Worm (Caenorhabditis elegans): ENCODE data around the gene del-10.

del-10 gene

DNA sequence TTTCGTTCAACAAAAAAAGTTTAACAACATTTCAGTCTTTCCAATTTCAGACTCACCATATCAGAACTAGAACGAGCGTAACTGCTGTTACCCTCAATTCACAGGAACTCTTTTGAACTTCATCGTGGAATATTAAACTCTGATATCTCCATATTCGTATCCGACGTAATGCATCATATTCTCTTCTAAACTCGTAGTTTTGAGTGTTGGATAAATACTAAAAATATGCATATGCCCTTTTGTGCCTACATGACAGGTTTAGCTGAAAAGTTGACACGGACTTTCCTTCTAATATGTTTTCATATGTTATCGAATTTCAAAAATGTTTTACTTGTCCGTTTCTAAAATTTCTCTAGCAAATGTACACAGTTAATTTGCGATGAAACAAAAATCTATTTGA is 17.1 kb upstream of the del-10 start, which contains the start of gene twk-49:
TSS of gene twk-49 (minus strand) at position 101 of the 400 bp plus-strand sequence.
- TF ChIP-seq mab-5 (tag; optimal IDR thresholded peaks at IDR 0.05) (no peak), nhr-25 (tag; optimal IDR thresholded peaks at IDR 0.05) (no peak), egl-27 (tag; optimal IDR thresholded peaks at IDR 0.05) (no peak), gmeb-1 (tag; optimal IDR thresholded peaks at IDR 0.05) (no peak), aly-2 (tag; optimal IDR thresholded peaks at IDR 0.05) (no peak), ztf-11 (tag; optimal IDR thresholded peaks at IDR 0.05) (no peak), lin-13 (GFP tag; optimal IDR thresholded peaks at IDR 0.05) (no peak), dmd-4 (tag; optimal IDR thresholded peaks at IDR 0.05) (no peak), ztf-1 (GFP tag; conservative IDR thresholded peaks at IDR 0.05) (no peak), sem-4 (tag; optimal IDR thresholded peaks at IDR 0.05) (no peak), fos-1 (tag; optimal IDR thresholded peaks at IDR 0.05) (no peak)

DNA sequence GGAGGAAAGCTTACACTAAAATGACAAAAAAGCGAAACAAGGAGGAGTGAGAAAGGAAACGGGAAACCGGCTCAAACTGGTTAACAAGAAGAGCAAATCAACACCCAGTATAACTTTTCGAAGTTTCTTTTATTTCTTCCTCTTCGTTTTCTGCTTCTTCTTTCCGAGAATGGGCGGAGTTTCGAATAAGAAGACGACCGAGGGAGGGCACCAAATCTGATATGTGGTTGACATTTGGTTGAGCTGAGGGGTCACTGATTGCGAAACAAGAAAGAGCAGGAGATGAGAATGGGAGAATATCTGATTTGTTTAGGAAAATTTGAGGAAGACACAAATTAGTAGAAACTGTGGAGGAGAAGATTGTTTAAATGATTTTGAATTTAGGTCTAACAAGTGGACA is 16.7 kb upstream of the del-10 start:
- TF ChIP-seq nhr-6 (tag; optimal IDR thresholded peaks at IDR 0.05) (no peak), C34F6.9 (tag; optimal IDR thresholded peaks at IDR 0.05) (no peak), ztf-1 (GFP tag; conservative IDR thresholded peaks at IDR 0.05) (no peak), zag-1 (tag; optimal IDR thresholded peaks at IDR 0.05) (peak; percentile 10), nhr-10 (tag; optimal IDR thresholded peaks at IDR 0.05) (no peak), sem-4 (tag; optimal IDR thresholded peaks at IDR 0.05) (peak; percentile 37), lin-11 (tag; optimal IDR thresholded peaks at IDR 0.05) (no peak), gmeb-1 (tag; optimal IDR thresholded peaks at IDR 0.05) (no peak)

ce11 chrII:6497137-6497536 is 15.2 kb upstream of the del-10 start:
- TF ChIP-seq crh-2 (tag; optimal IDR thresholded peaks at IDR 0.05) (no peak), lsy-2 (tag; optimal IDR thresholded peaks at IDR 0.05) (peak in 1 of 2 experiments; percentile 22), skn-1 (tag; optimal IDR thresholded peaks at IDR 0.05) (no peak)

- TF ChIP-seq nhr-10 (tag; optimal IDR thresholded peaks at IDR 0.05): no peak
- TF ChIP-seq sem-4 (tag; optimal IDR thresholded peaks at IDR 0.05): no peak
- TF ChIP-seq ztf-11 (tag; optimal IDR thresholded peaks at IDR 0.05): no peak
- TF ChIP-seq ztf-4 (tag; optimal IDR thresholded peaks at IDR 0.05): no peak
- no peak for TF ChIP-seq F13H6.1 (tag; optimal IDR thresholded peaks at IDR 0.05)
- no peak for TF ChIP-seq lsy-2 (tag; optimal IDR thresholded peaks at IDR 0.05)
- no peak for TF ChIP-seq mbf-1 (tag; optimal IDR thresholded peaks at IDR 0.05)
- no peak for TF ChIP-seq nhr-129 (tag; optimal IDR thresholded peaks at IDR 0.05)
- TF ChIP-seq egl-27 (tag; optimal IDR thresholded peaks at IDR 0.05): no peak
Observed at ce11 chrII:6496496-6496895, 14.6 kb upstream of the del-10 start.

DNA sequence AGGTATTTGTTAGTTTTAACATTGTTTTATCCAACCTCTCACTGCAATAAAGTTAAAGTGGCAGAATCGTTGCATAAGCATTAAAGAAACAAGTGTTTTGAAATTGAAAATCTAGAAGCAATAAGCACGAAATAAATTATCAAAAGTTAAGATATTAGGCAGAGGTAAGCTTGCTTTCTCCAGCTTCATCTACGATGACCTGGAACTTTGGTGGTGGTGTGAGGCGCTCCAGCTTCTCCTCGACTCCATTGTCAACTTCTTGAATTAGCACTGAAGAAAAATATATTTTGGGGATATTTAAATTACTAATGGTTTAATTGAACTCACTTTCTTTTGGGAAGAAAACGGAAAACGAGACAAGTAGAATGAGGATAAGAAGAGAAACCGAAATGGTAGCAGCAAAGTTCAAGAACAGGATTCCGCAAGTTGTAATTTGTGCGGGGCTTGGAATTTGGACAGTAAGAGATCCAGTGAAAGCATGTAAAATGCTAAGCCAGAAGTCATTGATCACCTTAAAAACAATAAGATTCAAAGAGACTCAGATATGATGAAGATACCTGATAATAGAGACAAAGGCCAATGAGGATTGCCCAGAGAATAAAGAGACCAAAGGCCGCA is 11.9 kb upstream of the del-10 start:
- TF ChIP-seq gmeb-1 (tag; optimal IDR thresholded peaks at IDR 0.05): no peak
- TF ChIP-seq lin-11 (tag; optimal IDR thresholded peaks at IDR 0.05): no peak
- TF ChIP-seq aly-2 (tag; optimal IDR thresholded peaks at IDR 0.05): no peak
- no peak for TF ChIP-seq dmd-4 (tag; optimal IDR thresholded peaks at IDR 0.05)
- no peak for TF ChIP-seq nhr-12 (tag; optimal IDR thresholded peaks at IDR 0.05)
- no peak for TF ChIP-seq nhr-237 (tag; optimal IDR thresholded peaks at IDR 0.05)
- TF ChIP-seq mab-5 (tag; optimal IDR thresholded peaks at IDR 0.05): no peak
- TF ChIP-seq ztf-4 (tag; optimal IDR thresholded peaks at IDR 0.05): no peak
- no peak for TF ChIP-seq mbf-1 (tag; optimal IDR thresholded peaks at IDR 0.05)
- no peak for TF ChIP-seq alr-1 (tag; optimal IDR thresholded peaks at IDR 0.05)
- TF ChIP-seq nhr-129 (tag; optimal IDR thresholded peaks at IDR 0.05): no peak
- no peak for TF ChIP-seq C34F6.9 (tag; optimal IDR thresholded peaks at IDR 0.05)
- no peak for TF ChIP-seq crh-2 (tag; optimal IDR thresholded peaks at IDR 0.05)

DNA sequence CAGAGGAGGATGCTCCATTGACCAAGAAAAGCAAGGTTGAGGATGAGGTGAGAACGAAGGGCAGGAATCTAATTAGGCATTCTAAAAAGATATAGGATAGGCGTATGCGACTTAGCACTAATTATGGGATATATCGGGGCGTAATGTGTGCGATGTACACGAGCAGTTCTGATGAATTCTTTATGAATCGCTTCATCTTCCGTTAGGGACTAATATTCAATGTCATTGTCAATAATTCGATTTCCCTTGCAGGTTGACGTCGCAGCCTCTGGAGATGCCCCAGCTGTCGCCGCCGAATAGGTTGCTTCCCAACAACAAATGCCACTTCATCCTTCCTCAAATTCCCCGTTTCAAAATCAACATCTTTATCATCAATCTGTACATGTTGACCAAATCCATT is 11.2 kb upstream of the del-10 start:
- TF ChIP-seq unc-55 (GFP tag; optimal IDR thresholded peaks at IDR 0.05) (peak; percentile 9), nhr-77 (tag; optimal IDR thresholded peaks at IDR 0.05) (no peak)

- no peak for TF ChIP-seq nhr-237 (tag; optimal IDR thresholded peaks at IDR 0.05)
- no peak for TF ChIP-seq dmd-4 (tag; optimal IDR thresholded peaks at IDR 0.05)
- TF ChIP-seq ZK546.5 (tag; optimal IDR thresholded peaks at IDR 0.05): no peak
- TF ChIP-seq elt-3 (tag; optimal IDR thresholded peaks at IDR 0.05): no peak
- TF ChIP-seq fos-1 (tag; optimal IDR thresholded peaks at IDR 0.05): peak; percentile 34
- TF ChIP-seq unc-39 (tag; optimal IDR thresholded peaks at IDR 0.05): peak; percentile 36
- TF ChIP-seq mab-5 (tag; optimal IDR thresholded peaks at IDR 0.05): no peak
- TF ChIP-seq ceh-16 (tag; optimal IDR thresholded peaks at IDR 0.05): peak; percentile 5
- TF ChIP-seq ceh-82 (tag; optimal IDR thresholded peaks at IDR 0.05): no peak
- TF ChIP-seq F13H6.1 (tag; optimal IDR thresholded peaks at IDR 0.05): peak; percentile 67
- TF ChIP-seq sma-9 (GFP tag; optimal IDR thresholded peaks at IDR 0.05): peak; percentile 7
- no peak for TF ChIP-seq sma-9 (tag; optimal IDR thresholded peaks at IDR 0.05)
- no peak for TF ChIP-seq aly-2 (tag; optimal IDR thresholded peaks at IDR 0.05)
- TF ChIP-seq R02D3.7 (tag; optimal IDR thresholded peaks at IDR 0.05): no peak
- no peak for TF ChIP-seq skn-1 (tag; optimal IDR thresholded peaks at IDR 0.05)
- no peak for TF ChIP-seq unc-62 (GFP tag; optimal IDR thresholded peaks at IDR 0.05)
- peak; percentile 60 for TF ChIP-seq lin-11 (tag; optimal IDR thresholded peaks at IDR 0.05)
- peak; percentile 45 for TF ChIP-seq nhr-21 (tag; optimal IDR thresholded peaks at IDR 0.05)
- TF ChIP-seq nhr-10 (tag; optimal IDR thresholded peaks at IDR 0.05): no peak
- TF ChIP-seq nhr-77 (tag; optimal IDR thresholded peaks at IDR 0.05): no peak
- TF ChIP-seq nhr-129 (tag; optimal IDR thresholded peaks at IDR 0.05): peak; percentile 82
Observed at ce11 chrII:6491817-6492452, 10.0 kb upstream of the del-10 start, which contains the start of the genes T28D9.11 and T28D9.1. T28D9.11 (minus strand) TSS chrII:6491993. T28D9.1 (plus strand) TSS chrII:6492402.
